Fruit fly (Drosophila melanogaster) whole organism, prepupa: ENCODE results near the gene lmgB.
A peak's percentile ranks its signal among the peaks of the same experiment; 100 is the strongest.

Source experiments
- Blimp-1 ChIP-seq: fragments of 200-800 bp; sonication (Bioruptor generic); optimal IDR thresholded peaks from 3 replicates; lab custom pipeline; 2017; ENCODE audit warnings: missing biosample characterization, missing genetic modification characterization, mild to moderate bottlenecking, moderate library complexity, missing genetic modification reagents
- CG10631 ChIP-seq: fragments of 200-800 bp; sonication (Bioruptor generic); optimal IDR thresholded peaks from 2 replicates; lab custom pipeline; 2016; ENCODE audit warnings: missing biosample characterization, missing genetic modification characterization
- CG10669 ChIP-seq: fragments of 200-800 bp; sonication (Bioruptor generic); optimal IDR thresholded peaks from 3 replicates; lab custom pipeline; 2018; ENCODE audit warnings: missing biosample characterization, mild to moderate bottlenecking, missing genetic modification characterization, moderate library complexity
- CG11294 ChIP-seq: fragments of 200-800 bp; sonication (Bioruptor generic); IDR thresholded peaks from 2 replicates; pipeline ENCODE4 v1.3.6; 2022; ENCODE audit warnings: missing biosample characterization, missing genetic modification characterization
- CG11762 ChIP-seq: fragments of 200-800 bp; sonication (Bioruptor generic); optimal IDR thresholded peaks from 3 replicates; lab custom pipeline; 2016; ENCODE audit warnings: missing biosample characterization, missing genetic modification characterization; ENCODE audit not compliant: insufficient read depth
- CG11902 ChIP-seq: fragments of 200-800 bp; sonication (Bioruptor generic); optimal IDR thresholded peaks from 3 replicates; lab custom pipeline; 2016; ENCODE audit warnings: missing biosample characterization, missing genetic modification characterization
- CG15336 ChIP-seq: fragments of 200-800 bp; sonication (Bioruptor generic); IDR thresholded peaks from 2 replicates; pipeline ENCODE4 v1.3.6; 2022; ENCODE audit warnings: missing biosample characterization, missing genetic modification characterization
- CG16779 ChIP-seq: fragments of 200-800 bp; sonication (Bioruptor generic); optimal IDR thresholded peaks from 3 replicates; lab custom pipeline; 2017; ENCODE audit warnings: missing biosample characterization, mild to moderate bottlenecking, missing genetic modification characterization
- CG31627 ChIP-seq: fragments of 200-800 bp; sonication (Bioruptor generic); optimal IDR thresholded peaks from 3 replicates; lab custom pipeline; 2016; ENCODE audit warnings: missing biosample characterization, missing genetic modification characterization
- CG32006 ChIP-seq: fragments of 200-800 bp; sonication (Bioruptor generic); optimal IDR thresholded peaks from 3 replicates; lab custom pipeline; 2017; ENCODE audit warnings: missing biosample characterization, mild to moderate bottlenecking, missing genetic modification characterization
- CG3919 ChIP-seq: fragments of 200-800 bp; sonication (Bioruptor generic); optimal IDR thresholded peaks from 3 replicates; lab custom pipeline; 2016; ENCODE audit warnings: missing biosample characterization, missing genetic modification characterization
- CG4318 ChIP-seq: fragments of 200-800 bp; sonication (Bioruptor generic); optimal IDR thresholded peaks from 3 replicates; lab custom pipeline; 2017; ENCODE audit warnings: missing biosample characterization, mild to moderate bottlenecking, missing genetic modification characterization
- CG6163 ChIP-seq: fragments of 200-800 bp; sonication (Bioruptor generic); IDR thresholded peaks from 3 replicates; pipeline ENCODE4 v1.3.6; 2022; ENCODE audit warnings: missing biosample characterization, missing genetic modification characterization
- CG6276 ChIP-seq: fragments of 200-800 bp; sonication (Bioruptor generic); optimal IDR thresholded peaks from 2 replicates; lab custom pipeline; 2017; ENCODE audit warnings: missing biosample characterization, mild to moderate bottlenecking, missing genetic modification characterization
- CG6792 ChIP-seq: fragments of 200-800 bp; sonication (Bioruptor generic); optimal IDR thresholded peaks from 3 replicates; lab custom pipeline; 2016; ENCODE audit warnings: missing biosample characterization, missing genetic modification characterization
- CG6808 ChIP-seq: fragments of 200-800 bp; sonication (Bioruptor generic); optimal IDR thresholded peaks from 3 replicates; lab custom pipeline; 2017; ENCODE audit warnings: missing biosample characterization, missing genetic modification characterization, mild to moderate bottlenecking, moderate library complexity, missing genetic modification reagents
- CG6854 ChIP-seq: fragments of 200-800 bp; sonication (Bioruptor generic); optimal IDR thresholded peaks from 2 replicates; lab custom pipeline; 2017; ENCODE audit warnings: missing biosample characterization, mild to moderate bottlenecking, missing genetic modification characterization
- CG7368 ChIP-seq: fragments of 200-800 bp; sonication (Bioruptor generic); optimal IDR thresholded peaks from 3 replicates; lab custom pipeline; 2016; ENCODE audit warnings: missing biosample characterization, missing genetic modification characterization
- CG8119 ChIP-seq: fragments of 200-800 bp; sonication (Bioruptor generic); IDR thresholded peaks from 3 replicates; pipeline ENCODE4 v1.3.6; 2022; ENCODE audit warnings: missing biosample characterization, missing genetic modification characterization
- CG8319 ChIP-seq: fragments of 200-800 bp; sonication (Bioruptor generic); optimal IDR thresholded peaks from 3 replicates; lab custom pipeline; 2016; ENCODE audit warnings: missing biosample characterization, missing genetic modification characterization
- CG8632 ChIP-seq: fragments of 200-800 bp; sonication (Bioruptor generic); optimal IDR thresholded peaks from 3 replicates; lab custom pipeline; 2016; ENCODE audit warnings: missing biosample characterization, missing genetic modification characterization
- Eip75B ChIP-seq: fragments of 200-800 bp; sonication (Bioruptor generic); optimal IDR thresholded peaks from 3 replicates; lab custom pipeline; 2016; ENCODE audit warnings: missing biosample characterization, missing genetic modification characterization
- Eip93F ChIP-seq: fragments of 200-800 bp; sonication (Bioruptor generic); optimal IDR thresholded peaks from 2 replicates; lab custom pipeline; 2016; ENCODE audit warnings: missing biosample characterization, mild to moderate bottlenecking, missing genetic modification characterization
- Ets21C ChIP-seq: fragments of 200-800 bp; sonication (Bioruptor generic); optimal IDR thresholded peaks from 3 replicates; lab custom pipeline; 2016; ENCODE audit warnings: missing biosample characterization, missing genetic modification characterization
- Gug ChIP-seq: fragments of 200-800 bp; sonication (Bioruptor generic); IDR thresholded peaks from 2 replicates; pipeline ENCODE4 v1.3.6; 2022; ENCODE audit warnings: missing biosample characterization, missing genetic modification characterization
- Hr38 ChIP-seq: sonication (Bioruptor generic); optimal IDR thresholded peaks from 2 replicates; lab custom pipeline; 2016; ENCODE audit warnings: missing biosample characterization, missing genetic modification characterization
- Hr39 ChIP-seq: fragments of 200-800 bp; sonication (Bioruptor generic); optimal IDR thresholded peaks from 2 replicates; lab custom pipeline; 2016; ENCODE audit warnings: missing biosample characterization, missing genetic modification characterization
- Hr4 ChIP-seq: fragments of 200-800 bp; sonication (Bioruptor generic); optimal IDR thresholded peaks from 3 replicates; lab custom pipeline; 2016; ENCODE audit warnings: missing biosample characterization, missing genetic modification characterization
- Met ChIP-seq: fragments of 200-800 bp; sonication (Bioruptor generic); optimal IDR thresholded peaks from 3 replicates; lab custom pipeline; 2016; ENCODE audit warnings: missing biosample characterization, missing genetic modification characterization
- OdsH ChIP-seq: fragments of 200-800 bp; sonication (Bioruptor generic); optimal IDR thresholded peaks from 3 replicates; lab custom pipeline; 2016; ENCODE audit warnings: missing biosample characterization, missing genetic modification characterization
- Sox102F ChIP-seq: fragments of 200-800 bp; sonication (Bioruptor generic); optimal IDR thresholded peaks from 2 replicates; lab custom pipeline; 2016; ENCODE audit warnings: missing biosample characterization, mild to moderate bottlenecking, missing genetic modification characterization
- Sox14 ChIP-seq: fragments of 200-800 bp; sonication (Bioruptor generic); optimal IDR thresholded peaks from 3 replicates; lab custom pipeline; 2016; ENCODE audit warnings: missing biosample characterization, missing genetic modification characterization
- Sox15 ChIP-seq: fragments of 200-800 bp; sonication (Bioruptor generic); optimal IDR thresholded peaks from 3 replicates; lab custom pipeline; 2016; ENCODE audit warnings: missing biosample characterization, missing genetic modification characterization
- achi ChIP-seq: fragments of 200-800 bp; sonication (Bioruptor generic); optimal IDR thresholded peaks from 3 replicates; lab custom pipeline; 2016; ENCODE audit warnings: missing biosample characterization, missing genetic modification characterization
- acj6 ChIP-seq: fragments of 200-800 bp; sonication (Bioruptor generic); optimal IDR thresholded peaks from 3 replicates; lab custom pipeline; 2016; ENCODE audit warnings: missing biosample characterization, missing genetic modification characterization
- cyc ChIP-seq: fragments of 200-800 bp; sonication (Bioruptor generic); optimal IDR thresholded peaks from 3 replicates; lab custom pipeline; 2016; ENCODE audit warnings: missing biosample characterization, missing genetic modification characterization
- eg ChIP-seq: fragments of 200-800 bp; sonication (Bioruptor generic); IDR thresholded peaks from 3 replicates; pipeline ENCODE4 v1.3.6; 2022; ENCODE audit warnings: missing biosample characterization, missing genetic modification characterization
- fd85E ChIP-seq: fragments of 200-800 bp; sonication (Bioruptor generic); optimal IDR thresholded peaks from 3 replicates; lab custom pipeline; 2016; ENCODE audit warnings: missing biosample characterization, missing genetic modification characterization
- fkh ChIP-seq: fragments of 200-800 bp; sonication (Bioruptor generic); optimal IDR thresholded peaks from 3 replicates; lab custom pipeline; 2017; ENCODE audit warnings: missing biosample characterization, mild to moderate bottlenecking, missing genetic modification characterization, moderate library complexity
- lz ChIP-seq: fragments of 200-800 bp; sonication (Bioruptor generic); optimal IDR thresholded peaks from 3 replicates; lab custom pipeline; 2016; ENCODE audit warnings: missing biosample characterization, missing genetic modification characterization
- pdm3 ChIP-seq: fragments of 200-800 bp; sonication (Bioruptor generic); optimal IDR thresholded peaks from 3 replicates; lab custom pipeline; 2016; ENCODE audit warnings: missing biosample characterization, missing genetic modification characterization
- salr ChIP-seq, 2 experiments: fragments of 200-800 bp; sonication (Bioruptor generic); optimal IDR thresholded peaks; 3 replicates each; lab custom pipeline; 2016 to 2018; ENCODE audit warnings: missing biosample characterization in 2 of 2, missing genetic modification characterization in 2 of 2, mild to moderate bottlenecking in 1 of 2
- spab ChIP-seq: fragments of 200-800 bp; sonication (Bioruptor generic); optimal IDR thresholded peaks from 2 replicates; lab custom pipeline; 2017; ENCODE audit warnings: missing biosample characterization, mild to moderate bottlenecking, missing genetic modification characterization, missing genetic modification reagents
- ss ChIP-seq, 2 experiments: fragments of 200-800 bp; sonication (Bioruptor generic); optimal IDR thresholded peaks; 2 replicates in 1 of 2; 3 replicates in 1 of 2; lab custom pipeline; 2017 to 2018; ENCODE audit warnings: mild to moderate bottlenecking in 2 of 2, missing biosample characterization in 2 of 2, missing genetic modification characterization in 2 of 2, moderate library complexity in 1 of 2
- topi ChIP-seq: fragments of 200-800 bp; sonication (Bioruptor generic); optimal IDR thresholded peaks from 3 replicates; lab custom pipeline; 2016; ENCODE audit warnings: missing biosample characterization, missing genetic modification characterization
- vri ChIP-seq: fragments of 200-800 bp; sonication (Bioruptor generic); optimal IDR thresholded peaks from 3 replicates; lab custom pipeline; 2016; ENCODE audit warnings: missing biosample characterization, mild to moderate bottlenecking, missing genetic modification characterization

The lmgB gene

dm6 chr2L:8535394-8536176 lies 7.2 kb upstream of the lmgB start (continued):
- peak; percentile 91 for TF ChIP-seq achi (GFP tag; lab: Kevin White, UChicago)
- peak; percentile 81 to 90 for TF ChIP-seq ss (GFP tag; optimal IDR thresholded peaks at IDR 0.05; lab: Kevin White, UChicago)
- TF ChIP-seq pdm3 (GFP tag; lab: Kevin White, UChicago): peak; percentile 77
- TF ChIP-seq CG3919 (GFP tag; lab: Kevin White, UChicago): peak; percentile 92
- peak; percentile 87 for TF ChIP-seq CG11762 (GFP tag; lab: Kevin White, UChicago)
- peak; percentile 68 for TF ChIP-seq CG6163 (GFP tag; lab: Robert Waterston, UW)
- peak; percentile 94 for TF ChIP-seq CG6276 (GFP tag; lab: Kevin White, UChicago)
- peak; percentile 67 for TF ChIP-seq Hr39
- TF ChIP-seq Sox15: peak; percentile 90
- peak; percentile 92 for TF ChIP-seq CG4318 (GFP tag; lab: Kevin White, UChicago)
- TF ChIP-seq spab (GFP tag; lab: Kevin White, UChicago): peak; percentile 91
- TF ChIP-seq CG16779 (tag; lab: Kevin White, UChicago): peak; percentile 89
- peak; percentile 51 for TF ChIP-seq CG11294 (GFP tag; lab: Robert Waterston, UW)

DNA sequence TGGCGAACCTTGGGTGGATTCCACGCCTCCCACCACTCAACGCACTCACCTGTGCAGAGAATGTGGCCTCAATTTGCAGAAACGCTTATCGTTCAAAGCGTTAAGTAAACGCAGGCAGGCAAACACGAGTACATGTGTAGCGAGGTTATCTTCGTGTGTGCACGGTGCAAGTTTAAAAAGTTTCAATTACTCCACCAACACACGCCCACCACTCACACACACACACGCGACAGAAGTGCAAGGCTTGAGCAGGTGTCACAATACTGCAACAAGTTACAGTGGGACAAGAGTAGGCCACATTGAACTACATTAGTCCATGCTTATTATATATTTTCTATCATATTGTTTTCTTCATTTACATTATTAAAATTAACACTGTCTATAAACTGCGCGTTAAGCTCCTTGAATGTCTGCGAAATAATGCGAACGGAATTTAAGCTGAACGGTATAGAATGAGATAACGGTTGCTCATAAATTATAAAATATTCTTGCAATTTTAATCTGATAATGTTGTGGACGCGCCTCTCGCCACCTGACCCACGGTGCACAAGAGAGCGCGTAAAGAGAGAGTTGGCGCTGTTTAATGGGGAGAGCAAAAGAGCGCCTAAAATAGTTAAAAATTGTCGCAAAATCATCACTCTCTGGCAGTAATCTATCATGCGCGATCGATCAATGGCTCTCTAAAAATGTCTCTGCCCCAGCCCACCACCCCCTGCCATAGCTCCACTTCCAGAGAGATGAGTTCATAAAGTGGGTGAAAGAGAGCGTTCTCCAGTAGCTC lies 6.3 kb upstream of the lmgB start:
- TF ChIP-seq Eip75B (peak; percentile 97), vri (peak; percentile 95), CG11294 (GFP tag; lab: Robert Waterston, UW) (peak; percentile 96), Ets21C (GFP tag; lab: Kevin White, UChicago) (peak; percentile 96), fkh (GFP tag; lab: Kevin White, UChicago) (peak; percentile 89), CG3919 (GFP tag; lab: Kevin White, UChicago) (peak; percentile 97), salr (GFP tag; optimal IDR thresholded peaks at IDR 0.05; lab: Kevin White, UChicago) (peak; percentile 95 to 96), acj6 (GFP tag; lab: Kevin White, UChicago) (peak; percentile 98), CG6792 (peak; percentile 98), CG32006 (GFP tag; lab: Kevin White, UChicago) (peak; percentile 99), CG31627 (GFP tag; lab: Kevin White, UChicago) (peak; percentile 95), CG8632 (GFP tag; lab: Kevin White, UChicago) (peak; percentile 97), Blimp-1 (GFP tag; lab: Kevin White, UChicago) (peak; percentile 89), cyc (peak; percentile 94), eg (GFP tag; lab: Robert Waterston, UW) (peak; percentile 97), CG10631 (GFP tag; lab: Kevin White, UChicago) (peak; percentile 96), CG7368 (GFP tag; lab: Kevin White, UChicago) (peak; percentile 94), fd85E (peak; percentile 94), topi (GFP tag; lab: Kevin White, UChicago) (peak; percentile 98), CG15336 (GFP tag; lab: Robert Waterston, UW) (peak; percentile 99), Gug (peak; percentile 95), Eip93F (GFP tag; lab: Kevin White, UChicago) (peak; percentile 96), Sox14 (peak; percentile 98), Hr4 (peak; percentile 99), lz (GFP tag; lab: Kevin White, UChicago) (peak; percentile 98), CG10669 (GFP tag; lab: Kevin White, UChicago) (peak; percentile 97), CG6854 (GFP tag; lab: Kevin White, UChicago) (peak; percentile 98), OdsH (GFP tag; lab: Kevin White, UChicago) (peak; percentile 98), CG8119 (peak; percentile 99), spab (GFP tag; lab: Kevin White, UChicago) (peak; percentile 97), CG8319 (GFP tag; lab: Kevin White, UChicago) (peak; percentile 97), CG4318 (GFP tag; lab: Kevin White, UChicago) (peak; percentile 98), Hr38 (GFP tag; lab: Kevin White, UChicago) (no peak), CG6808 (GFP tag; lab: Kevin White, UChicago) (peak; percentile 96), Met (GFP tag; lab: Kevin White, UChicago) (peak; percentile 98), Sox102F (GFP tag; lab: Kevin White, UChicago) (peak; percentile 98), CG11902 (peak; percentile 97), Hr39 (peak; percentile 95)
